Worm (Caenorhabditis elegans): ENCODE measurements around the gene flp-27.

ce11 chrII:5669580-5669979 lies 11.2 kb upstream of the flp-27 start, which contains the start of gene C25H3.17:
- TF ChIP-seq klf-2 (GFP tag; conservative IDR thresholded peaks at IDR 0.05) (no peak), ztf-23 (GFP tag; IDR thresholded peaks at IDR 0.05) (no peak), flt-1 (GFP tag; IDR thresholded peaks at IDR 0.05) (no peak), tab-1 (GFP tag; IDR thresholded peaks at IDR 0.05) (no peak), T22C8.4 (GFP tag; IDR thresholded peaks at IDR 0.05) (no peak), ref-1 (GFP tag; conservative IDR thresholded peaks at IDR 0.05) (no peak), med-1 (GFP tag; optimal IDR thresholded peaks at IDR 0.05; ENCODE audit: insufficient read depth) (no peak)

All from whole organism, midembryonic.